Worm (Caenorhabditis elegans): Measurements from ENCODE around the gene kup-1.

kup-1 gene

DNA sequence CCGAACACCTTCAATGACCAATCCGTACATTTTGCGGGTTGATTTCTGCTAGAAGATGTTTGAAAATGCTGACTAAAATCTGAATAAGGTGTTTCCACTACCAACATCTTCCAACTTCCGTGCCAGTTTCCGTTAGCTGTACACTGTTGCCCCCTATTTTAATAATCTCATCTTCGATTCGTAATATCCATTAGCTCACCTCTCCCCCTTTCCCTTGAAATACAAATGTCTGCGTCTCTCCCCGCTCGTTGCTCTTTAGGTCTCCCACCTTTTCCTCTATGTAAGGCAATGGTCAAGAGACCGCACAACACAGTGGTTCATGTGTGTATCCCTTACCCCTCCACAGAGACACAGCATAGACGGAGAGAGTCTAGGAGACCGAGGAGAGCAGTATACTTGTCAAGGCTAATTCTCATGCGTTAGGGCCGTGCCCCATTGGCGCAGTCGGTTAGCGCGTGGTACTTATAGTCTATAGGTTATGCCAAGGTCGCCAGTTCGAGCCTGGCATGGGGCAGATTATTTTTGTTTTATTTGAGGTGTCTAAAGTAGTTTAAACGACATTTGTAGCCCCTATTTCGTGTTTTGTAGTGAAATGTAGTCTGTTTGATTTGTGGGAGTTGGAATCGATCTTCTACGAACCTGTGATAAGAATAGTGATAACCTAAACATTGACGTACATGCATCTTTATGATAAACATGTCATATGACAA lies 38.8 kb downstream of the kup-1 start, which contains the start of gene gcy-33 (continued):
- peak; percentile 87 for TF ChIP-seq nfya-1 (tag; optimal IDR thresholded peaks at IDR 0.05)
- peak; percentile 85 for TF ChIP-seq ahr-1 (tag; optimal IDR thresholded peaks at IDR 0.05)
- peak; percentile 53 for TF ChIP-seq ets-4 (tag; optimal IDR thresholded peaks at IDR 0.05)
- peak; percentile 39 for TF ChIP-seq pros-1 (tag; optimal IDR thresholded peaks at IDR 0.05)
- peak; percentile 91 for TF ChIP-seq ceh-31 (tag; optimal IDR thresholded peaks at IDR 0.05)
- peak; percentile 95 for TF ChIP-seq ztf-16 (tag; optimal IDR thresholded peaks at IDR 0.05)
- peak; percentile 92 for TF ChIP-seq sox-2 (GFP tag; IDR thresholded peaks at IDR 0.05)
- TF ChIP-seq odd-2 (tag; optimal IDR thresholded peaks at IDR 0.05) = peak; percentile 52
- peak; percentile 97 for TF ChIP-seq unc-86 (tag; optimal IDR thresholded peaks at IDR 0.05)
- peak; percentile 80 for TF ChIP-seq hlh-13 (GFP tag; optimal IDR thresholded peaks at IDR 0.05)
- peak; percentile 46 for TF ChIP-seq tbx-7 (tag; optimal IDR thresholded peaks at IDR 0.05)
- peak; percentile 97 for TF ChIP-seq tbx-2 (tag; optimal IDR thresholded peaks at IDR 0.05)
- TF ChIP-seq ceh-6 (GFP tag; optimal IDR thresholded peaks at IDR 0.05) = peak; percentile 95
- TF ChIP-seq C08G9.2 (tag; optimal IDR thresholded peaks at IDR 0.05) = peak; percentile 85
- no peak for TF ChIP-seq nhr-11 (tag; optimal IDR thresholded peaks at IDR 0.05)
- TF ChIP-seq dmd-4 (tag; optimal IDR thresholded peaks at IDR 0.05; ENCODE audit: borderline replicate concordance) = peak; percentile 86
- TF ChIP-seq ceh-18 (tag; optimal IDR thresholded peaks at IDR 0.05) = peak; percentile 93
- peak; percentile 54 for TF ChIP-seq mec-3 (tag; optimal IDR thresholded peaks at IDR 0.05; ENCODE audit: borderline replicate concordance)
- peak; percentile 97 for TF ChIP-seq hlh-6 (tag; optimal IDR thresholded peaks at IDR 0.05)
- peak; percentile 73 for TF ChIP-seq pag-3 (tag; optimal IDR thresholded peaks at IDR 0.05; ENCODE audit: borderline replicate concordance)
- peak; percentile 95 for TF ChIP-seq unc-3 (GFP tag; conservative IDR thresholded peaks at IDR 0.05)
- TF ChIP-seq unc-3 (tag; optimal IDR thresholded peaks at IDR 0.05) = peak; percentile 94
- peak; percentile 93 for TF ChIP-seq fkh-6 (tag; optimal IDR thresholded peaks at IDR 0.05)
- peak; percentile 97 for TF ChIP-seq elt-2 (tag; optimal IDR thresholded peaks at IDR 0.05)
- TF ChIP-seq T23F11.4 (GFP tag; optimal IDR thresholded peaks at IDR 0.05) = peak; percentile 96
- TF ChIP-seq hlh-8 (tag; optimal IDR thresholded peaks at IDR 0.05) = peak; percentile 75
- peak; percentile 92 for TF ChIP-seq npax-4 (tag; optimal IDR thresholded peaks at IDR 0.05)
- TF ChIP-seq zip-5 (tag; optimal IDR thresholded peaks at IDR 0.05) = peak; percentile 77
- peak; percentile 96 for TF ChIP-seq eyg-1 (tag; optimal IDR thresholded peaks at IDR 0.05)
- peak; percentile 94 for TF ChIP-seq ceh-2 (tag; optimal IDR thresholded peaks at IDR 0.05)
- peak; percentile 90 for TF ChIP-seq elt-4 (tag; optimal IDR thresholded peaks at IDR 0.05)
- TF ChIP-seq nhr-232 (tag; optimal IDR thresholded peaks at IDR 0.05) = peak; percentile 94
- TF ChIP-seq pha-2 (tag; optimal IDR thresholded peaks at IDR 0.05) = peak; percentile 94
- TF ChIP-seq gmeb-2 (tag; optimal IDR thresholded peaks at IDR 0.05) = peak; percentile 97
- TF ChIP-seq ama-1 (optimal IDR thresholded peaks at IDR 0.05) = no peak
- TF ChIP-seq fkh-10 (GFP tag; optimal IDR thresholded peaks at IDR 0.05) = peak; percentile 48
- peak; percentile 93 for TF ChIP-seq pat-9 (tag; optimal IDR thresholded peaks at IDR 0.05)
- peak; percentile 91 for TF ChIP-seq C38D4.7 (GFP tag; optimal IDR thresholded peaks at IDR 0.05)
- peak; percentile 27 for TF ChIP-seq ceh-30 (tag; optimal IDR thresholded peaks at IDR 0.05)
- peak; percentile 84 for TF ChIP-seq ceh-24 (tag; optimal IDR thresholded peaks at IDR 0.05)
- TF ChIP-seq unc-55 (GFP tag; optimal IDR thresholded peaks at IDR 0.05) = no peak
- peak; percentile 88 for TF ChIP-seq K02D7.2 (tag; optimal IDR thresholded peaks at IDR 0.05)
- peak; percentile 80 for TF ChIP-seq ceh-9 (tag; optimal IDR thresholded peaks at IDR 0.05)
- TF ChIP-seq hlh-30 (tag; optimal IDR thresholded peaks at IDR 0.05; ENCODE audit: insufficient read depth) = peak; percentile 86
- TF ChIP-seq pax-1 (tag; optimal IDR thresholded peaks at IDR 0.05) = no peak
- TF ChIP-seq ceh-34 (tag; optimal IDR thresholded peaks at IDR 0.05) = peak; percentile 95
- peak; percentile 88 for TF ChIP-seq ceh-48 (tag; optimal IDR thresholded peaks at IDR 0.05)
- peak; percentile 93 for TF ChIP-seq ttx-3 (tag; optimal IDR thresholded peaks at IDR 0.05)
- no peak for TF ChIP-seq pha-4 (tag; optimal IDR thresholded peaks at IDR 0.05)

Measured in whole organism, late embryonic.